Worm (Caenorhabditis elegans) whole organism, midembryonic: Measurements from ENCODE around the gene B0495.7.

Experiments used
- cog-1 ChIP-seq: sonication (generic microtip); optimal IDR thresholded peaks from 2 replicates; lab custom pipeline; 2016; ENCODE audit warnings: missing genetic modification characterization, missing compliant biosample characterization
- flt-1 ChIP-seq: fragments of 200-800 bp; sonication (Bioruptor generic); IDR thresholded peaks from 2 replicates; pipeline ENCODE4 v1.3.6; 2022; ENCODE audit warnings: missing genetic modification characterization, missing compliant biosample characterization
- klf-2 ChIP-seq: fragments of 200-800 bp; sonication (Bioruptor generic); conservative IDR thresholded peaks from 2 replicates; pipeline ENCODE4 v1.3.6; 2022; ENCODE audit warnings: missing genetic modification reagents, missing genetic modification characterization, missing compliant biosample characterization
- ref-1 ChIP-seq: fragments of 200-800 bp; sonication (Bioruptor generic); conservative IDR thresholded peaks from 2 replicates; pipeline ENCODE4 v1.3.6; 2022; ENCODE audit warnings: missing genetic modification reagents, missing genetic modification characterization, missing compliant biosample characterization
- tab-1 ChIP-seq: fragments of 200-800 bp; sonication (Bioruptor generic); IDR thresholded peaks from 2 replicates; pipeline ENCODE4 v1.3.6; 2022; ENCODE audit warnings: missing genetic modification characterization, missing compliant biosample characterization
- ztf-23 ChIP-seq: fragments of 200-800 bp; sonication (Bioruptor generic); IDR thresholded peaks from 2 replicates; pipeline ENCODE4 v1.3.6; 2022; ENCODE audit warnings: missing genetic modification reagents, missing genetic modification characterization, missing compliant biosample characterization
- ztf-29 ChIP-seq: fragments of 200-800 bp; sonication (Bioruptor generic); IDR thresholded peaks from 2 replicates; pipeline ENCODE4 v1.3.6; 2022; ENCODE audit warnings: missing genetic modification reagents, missing genetic modification characterization, missing compliant biosample characterization

DNA sequence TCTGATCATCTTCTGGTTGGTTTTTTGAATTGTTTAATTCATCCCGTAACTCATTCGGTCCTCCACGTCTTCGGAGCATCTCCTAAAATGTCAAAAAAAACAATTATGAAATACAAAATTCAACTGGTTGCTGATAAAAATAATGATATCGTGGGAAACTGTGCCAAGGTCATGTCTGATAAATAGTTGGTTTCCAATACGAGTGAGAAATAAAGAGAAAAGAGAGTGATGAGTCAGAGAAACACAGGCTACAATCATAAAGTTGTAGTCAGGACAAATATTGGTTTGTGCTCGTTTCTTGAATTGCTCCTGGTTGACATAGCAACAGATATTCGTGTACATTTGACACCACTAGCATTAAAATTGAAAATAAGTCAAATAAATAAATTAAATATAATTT, at the start of gene B0495.7:
- TF ChIP-seq flt-1 (GFP tag; lab: Robert Waterston, UW): no peak
- no peak for TF ChIP-seq ref-1
- no peak for TF ChIP-seq ztf-29 (GFP tag; lab: Robert Waterston, UW)
- TF ChIP-seq klf-2: no peak
- no peak for TF ChIP-seq cog-1 (tag; lab: Kevin White, UChicago)
- TF ChIP-seq tab-1 (GFP tag; lab: Robert Waterston, UW): no peak
- no peak for TF ChIP-seq ztf-23 (GFP tag; lab: Robert Waterston, UW)
